Worm (Caenorhabditis elegans) whole organism, late embryonic: Measurements from ENCODE around the gene ndub-2.

ENCODE experiments used
- F13H6.1 ChIP-seq: sonication (generic microtip); optimal IDR thresholded peaks from 2 replicates; lab custom pipeline; 2016; ENCODE audit warnings: missing genetic modification characterization, missing compliant biosample characterization
- K02D7.2 ChIP-seq: sonication (generic microtip); optimal IDR thresholded peaks from 2 replicates; lab custom pipeline; 2017; ENCODE audit warnings: mild to moderate bottlenecking, missing genetic modification characterization, missing compliant biosample characterization
- Y22D7AL.16 ChIP-seq: sonication (generic microtip); optimal IDR thresholded peaks from 2 replicates; lab custom pipeline; 2016; ENCODE audit warnings: missing genetic modification characterization, missing compliant biosample characterization
- ahr-1 ChIP-seq: sonication (generic microtip); optimal IDR thresholded peaks from 2 replicates; lab custom pipeline; 2016; ENCODE audit warnings: missing genetic modification characterization, missing compliant biosample characterization
- ama-1 ChIP-seq: fragments of 150-350 bp; optimal IDR thresholded peaks from 2 replicates; lab custom pipeline; 2014
- ceh-19 ChIP-seq: fragments of 200-800 bp; sonication (Bioruptor generic); optimal IDR thresholded peaks from 2 replicates; lab custom pipeline; 2018; ENCODE audit warnings: mild to moderate bottlenecking, missing genetic modification characterization, missing compliant biosample characterization
- ceh-2 ChIP-seq: sonication (generic microtip); optimal IDR thresholded peaks from 2 replicates; lab custom pipeline; 2016; ENCODE audit warnings: missing genotype, missing genetic modification characterization, missing compliant biosample characterization
- ceh-24 ChIP-seq: sonication (generic microtip); optimal IDR thresholded peaks from 2 replicates; lab custom pipeline; 2016; ENCODE audit warnings: mild to moderate bottlenecking, missing genetic modification characterization, missing compliant biosample characterization
- ceh-30 ChIP-seq: fragments of 150-350 bp; optimal IDR thresholded peaks from 2 replicates; lab custom pipeline; 2014; ENCODE audit warnings: missing biosample characterization, missing genetic modification characterization
- ceh-31 ChIP-seq: sonication (generic microtip); optimal IDR thresholded peaks from 2 replicates; lab custom pipeline; 2016; ENCODE audit warnings: missing genetic modification characterization, missing compliant biosample characterization
- ceh-34 ChIP-seq: sonication (generic microtip); optimal IDR thresholded peaks from 2 replicates; lab custom pipeline; 2016; ENCODE audit warnings: mild to moderate bottlenecking, missing genetic modification characterization, missing compliant biosample characterization
- ceh-45 ChIP-seq: fragments of 200-800 bp; sonication (Bioruptor generic); IDR thresholded peaks from 2 replicates; pipeline ENCODE4 v1.3.6; 2022; ENCODE audit warnings: missing genetic modification reagents, missing genetic modification characterization, missing compliant biosample characterization
- ceh-48 ChIP-seq: sonication (generic microtip); optimal IDR thresholded peaks from 2 replicates; lab custom pipeline; 2016; ENCODE audit warnings: missing genetic modification characterization, inconsistent platforms, missing compliant biosample characterization
- ceh-9 ChIP-seq: sonication (generic microtip); optimal IDR thresholded peaks from 2 replicates; lab custom pipeline; 2016; ENCODE audit warnings: mild to moderate bottlenecking, missing genetic modification characterization, inconsistent platforms, missing compliant biosample characterization
- che-1 ChIP-seq: sonication (generic microtip); optimal IDR thresholded peaks from 2 replicates; lab custom pipeline; 2016; ENCODE audit warnings: mild to moderate bottlenecking, missing genetic modification characterization, missing compliant biosample characterization
- dmd-4 ChIP-seq: sonication (generic microtip); optimal IDR thresholded peaks from 2 replicates; lab custom pipeline; 2016; ENCODE audit warnings: borderline replicate concordance, missing genetic modification characterization, missing compliant biosample characterization
- elt-2 ChIP-seq: sonication (generic microtip); optimal IDR thresholded peaks from 2 replicates; lab custom pipeline; 2016; ENCODE audit warnings: missing genetic modification reagents, missing genetic modification characterization, missing compliant biosample characterization
- elt-4 ChIP-seq: sonication (generic microtip); optimal IDR thresholded peaks from 2 replicates; lab custom pipeline; 2016; ENCODE audit warnings: missing genetic modification characterization, missing compliant biosample characterization
- ets-4 ChIP-seq: sonication (generic microtip); optimal IDR thresholded peaks from 2 replicates; lab custom pipeline; 2016; ENCODE audit warnings: missing genetic modification characterization, missing compliant biosample characterization
- gmeb-2 ChIP-seq: sonication (generic microtip); optimal IDR thresholded peaks from 2 replicates; lab custom pipeline; 2016; ENCODE audit warnings: missing genetic modification characterization, inconsistent platforms, missing compliant biosample characterization
- hlh-13 ChIP-seq: fragments of 200-800 bp; sonication (Bioruptor generic); optimal IDR thresholded peaks from 2 replicates; lab custom pipeline; 2018; ENCODE audit warnings: mild to moderate bottlenecking, missing genetic modification characterization, missing compliant biosample characterization
- hlh-8 ChIP-seq: sonication (generic microtip); optimal IDR thresholded peaks from 2 replicates; lab custom pipeline; 2016; ENCODE audit warnings: missing genotype, missing genetic modification characterization, missing compliant biosample characterization
- lim-6 ChIP-seq: sonication (generic microtip); optimal IDR thresholded peaks from 2 replicates; lab custom pipeline; 2016; ENCODE audit warnings: missing genetic modification characterization, missing compliant biosample characterization
- lin-11 ChIP-seq: fragments of 200-800 bp; sonication (Bioruptor generic); optimal IDR thresholded peaks from 2 replicates; lab custom pipeline; 2018; ENCODE audit warnings: mild to moderate bottlenecking, missing genetic modification characterization, missing compliant biosample characterization
- mec-3 ChIP-seq: sonication (generic microtip); optimal IDR thresholded peaks from 2 replicates; lab custom pipeline; 2016; ENCODE audit warnings: borderline replicate concordance, missing genetic modification characterization, missing compliant biosample characterization
- odd-2 ChIP-seq: sonication (generic microtip); optimal IDR thresholded peaks from 2 replicates; lab custom pipeline; 2017; ENCODE audit warnings: antibody characterized with exemption, mild to moderate bottlenecking, missing genetic modification characterization, missing compliant biosample characterization
- pag-3 ChIP-seq: sonication (generic microtip); optimal IDR thresholded peaks from 2 replicates; lab custom pipeline; 2016; ENCODE audit warnings: missing compliant biosample characterization, missing genetic modification characterization, borderline replicate concordance
- pax-1 ChIP-seq: fragments of 150-350 bp; optimal IDR thresholded peaks from 2 replicates; lab custom pipeline; 2014; ENCODE audit warnings: missing biosample characterization, missing genetic modification characterization
- pha-4 ChIP-seq: fragments of 150-350 bp; optimal IDR thresholded peaks from 2 replicates; lab custom pipeline; 2018; ENCODE audit warnings: missing biosample characterization, missing genetic modification reagents, missing genetic modification characterization
- ref-2 ChIP-seq: sonication (generic microtip); optimal IDR thresholded peaks from 2 replicates; lab custom pipeline; 2016; ENCODE audit warnings: missing genetic modification characterization, missing compliant biosample characterization
- sdc-2 ChIP-seq: sonication (generic microtip); optimal IDR thresholded peaks from 2 replicates; lab custom pipeline; 2016; ENCODE audit warnings: missing genotype, missing genetic modification characterization, missing compliant biosample characterization
- sox-2 ChIP-seq: fragments of 200-800 bp; sonication (Bioruptor generic); IDR thresholded peaks from 2 replicates; pipeline ENCODE4 v1.3.6; 2022; ENCODE audit warnings: missing genetic modification reagents, missing genetic modification characterization, missing compliant biosample characterization
- tbx-2 ChIP-seq: sonication (generic microtip); optimal IDR thresholded peaks from 2 replicates; lab custom pipeline; 2016; ENCODE audit warnings: missing genetic modification characterization, missing compliant biosample characterization
- ttx-3 ChIP-seq: sonication (generic microtip); optimal IDR thresholded peaks from 2 replicates; lab custom pipeline; 2016; ENCODE audit warnings: missing genetic modification reagents, missing genetic modification characterization, missing compliant biosample characterization
- unc-3 ChIP-seq, 2 experiments: fragments of 200-800 bp in 1 of 2; sonication (Bioruptor generic) in 1 of 2; sonication (generic microtip) in 1 of 2; conservative IDR thresholded peaks in 1 of 2; optimal IDR thresholded peaks in 1 of 2; 2 replicates each; pipeline versions ENCODE4 v1.3.6 to Lab custom; 2016 to 2022; ENCODE audit warnings: missing compliant biosample characterization in 2 of 2, missing genetic modification characterization in 2 of 2, missing genetic modification reagents in 1 of 2
- unc-42 ChIP-seq: sonication (generic microtip); optimal IDR thresholded peaks from 2 replicates; lab custom pipeline; 2016; ENCODE audit warnings: missing genotype, missing genetic modification characterization, missing compliant biosample characterization
- zip-5 ChIP-seq: sonication (generic microtip); optimal IDR thresholded peaks from 2 replicates; lab custom pipeline; 2016; ENCODE audit warnings: missing genetic modification characterization, missing compliant biosample characterization

The ndub-2 gene

DNA sequence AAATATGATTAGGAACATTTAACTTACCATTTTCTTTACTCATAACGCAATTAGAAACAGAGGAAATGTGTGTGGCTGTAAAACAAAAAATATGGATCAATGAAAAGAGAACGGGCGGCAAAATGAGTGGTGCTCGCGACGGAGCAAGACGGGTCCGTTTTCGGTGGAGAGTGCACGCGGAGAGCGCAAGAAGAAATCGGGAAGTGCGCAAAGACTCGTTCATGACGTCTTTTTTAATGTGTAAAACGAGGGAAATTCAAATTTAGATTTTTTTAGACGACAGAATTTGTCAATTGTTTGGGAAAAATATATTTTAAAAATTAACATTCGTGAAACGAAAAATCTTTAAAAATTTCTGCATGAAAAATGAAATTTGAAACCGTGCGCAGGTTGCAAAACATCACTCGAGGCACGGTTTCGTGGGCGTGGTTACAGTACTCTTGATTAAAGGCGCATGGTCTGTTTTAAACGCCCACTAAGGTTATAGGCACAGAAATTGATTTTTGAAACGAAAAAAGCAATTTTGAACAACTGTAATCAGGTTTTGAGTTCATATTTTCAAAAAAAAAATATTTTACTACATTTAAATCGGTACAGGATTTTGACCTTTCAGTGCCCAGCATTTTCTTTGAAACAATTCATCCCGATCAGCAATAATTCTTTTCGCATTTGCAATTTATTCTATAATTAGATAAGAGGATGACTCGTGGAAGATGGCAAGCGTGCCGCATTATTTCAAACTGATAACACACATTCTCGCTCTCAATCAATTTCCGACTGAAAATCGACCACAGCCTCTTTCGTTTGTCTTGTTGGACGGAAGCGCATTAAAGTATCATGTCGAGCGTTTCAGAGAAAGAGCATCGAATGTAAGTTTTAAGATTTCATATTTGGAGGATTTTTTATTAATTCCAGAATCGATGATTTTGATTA, 26.6 kb upstream of the ndub-2 start, which contains the start of the genes szy-20 and C18E9.5 (continued):
- TF ChIP-seq ceh-34 (tag; lab: Kevin White, UChicago) (peak; percentile 66), ahr-1 (no peak), pha-4 (tag; lab: Kevin White, UChicago) (no peak), F13H6.1 (tag; lab: Kevin White, UChicago) (no peak), pag-3 (no peak), unc-42 (tag; lab: Kevin White, UChicago) (peak; percentile 67), gmeb-2 (tag; lab: Kevin White, UChicago) (no peak), ceh-31 (tag; lab: Kevin White, UChicago) (peak; percentile 76), unc-3 (GFP tag; conservative IDR thresholded peaks at IDR 0.05; lab: Robert Waterston, UW) (no peak), unc-3 (tag; optimal IDR thresholded peaks at IDR 0.05; lab: Kevin White, UChicago) (peak; percentile 48), K02D7.2 (tag; lab: Kevin White, UChicago) (peak; percentile 6), hlh-8 (tag; lab: Kevin White, UChicago) (no peak), ets-4 (tag; lab: Kevin White, UChicago) (no peak), elt-4 (tag; lab: Kevin White, UChicago) (no peak), ttx-3 (tag; lab: Kevin White, UChicago) (no peak), zip-5 (tag; lab: Kevin White, UChicago) (peak; percentile 19), ceh-48 (tag; lab: Kevin White, UChicago) (peak; percentile 24), sdc-2 (tag; lab: Kevin White, UChicago) (no peak), dmd-4 (tag; lab: Kevin White, UChicago) (no peak), ceh-2 (tag; lab: Kevin White, UChicago) (peak; percentile 24), lin-11 (tag; lab: Kevin White, UChicago) (no peak), ceh-30 (tag; lab: Kevin White, UChicago) (no peak), odd-2 (tag; lab: Kevin White, UChicago) (no peak), che-1 (no peak), hlh-13 (GFP tag; lab: Kevin White, UChicago) (no peak)

DNA sequence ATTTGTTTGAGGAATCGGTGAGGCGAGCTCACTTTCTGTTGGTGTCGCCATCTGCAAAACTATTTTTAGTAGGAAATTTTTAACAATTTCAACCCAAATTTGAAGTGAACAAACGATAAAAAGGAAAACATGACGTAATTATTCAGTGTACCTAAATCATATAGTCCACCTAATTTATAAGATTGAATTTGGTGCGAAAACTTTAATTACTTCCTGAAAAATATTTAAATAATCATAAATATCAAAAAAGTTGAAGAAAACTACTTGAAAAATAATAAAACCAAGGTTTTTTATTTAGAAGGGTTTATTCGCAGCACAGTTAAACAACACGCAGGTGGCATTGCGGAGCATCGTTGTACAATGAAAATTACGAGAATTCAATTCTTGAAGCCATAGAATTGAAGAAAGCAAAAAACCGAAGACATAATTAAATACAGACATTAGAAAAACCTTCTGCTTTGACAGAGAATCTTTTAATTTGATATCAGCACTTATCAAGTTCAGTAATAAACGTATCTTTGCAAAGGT, 22.6 kb upstream of the ndub-2 start, which contains the start of gene tomm-40:
Gene tomm-40, minus strand, starts transcription at position 51 of the 528 bp plus-strand sequence.
- TF ChIP-seq zip-5 (tag; lab: Kevin White, UChicago): no peak
- TF ChIP-seq tbx-2: no peak
- peak; percentile 5 for TF ChIP-seq elt-2 (tag; lab: Kevin White, UChicago)
- no peak for TF ChIP-seq ama-1 (lab: Kevin White, UChicago)

DNA sequence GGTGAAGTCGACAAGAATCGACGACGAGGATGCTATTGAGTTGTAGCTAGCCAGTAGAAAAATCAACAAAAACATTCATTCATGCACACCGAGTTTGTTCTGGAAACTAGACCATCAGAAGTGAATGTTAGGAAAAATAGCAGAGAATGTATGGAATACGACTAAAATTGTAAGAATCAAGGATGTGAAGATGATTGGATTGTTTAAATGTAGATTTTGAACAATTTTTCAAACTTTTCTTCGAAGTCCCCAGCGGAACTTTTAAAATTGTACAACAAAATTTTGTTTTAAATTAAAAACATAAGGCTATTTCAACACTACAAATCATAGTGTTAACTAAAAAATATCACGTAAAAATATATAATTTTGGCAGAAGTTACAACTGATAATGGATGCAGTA, 13.5 kb upstream of the ndub-2 start, which contains the start of gene C18E9.7:
Gene C18E9.7, minus strand, starts transcription at position 101 of the 400 bp plus-strand sequence.
- TF ChIP-seq ama-1 (lab: Kevin White, UChicago) (no peak), mec-3 (no peak), lim-6 (tag; lab: Kevin White, UChicago) (no peak), che-1 (no peak), Y22D7AL.16 (no peak), F13H6.1 (tag; lab: Kevin White, UChicago) (no peak), sox-2 (GFP tag; lab: Robert Waterston, UW) (no peak), ceh-9 (tag; lab: Kevin White, UChicago) (no peak), odd-2 (tag; lab: Kevin White, UChicago) (no peak), ceh-45 (GFP tag; lab: Robert Waterston, UW) (no peak), ref-2 (tag; lab: Kevin White, UChicago) (no peak), elt-2 (tag; lab: Kevin White, UChicago) (no peak), ceh-19 (GFP tag; lab: Kevin White, UChicago) (no peak), pax-1 (tag; lab: Kevin White, UChicago) (no peak), tbx-2 (no peak), ceh-24 (tag; lab: Kevin White, UChicago) (no peak)
